Worm (Caenorhabditis elegans): ENCODE measurements around the gene T22B2.1.
A peak's percentile ranks its signal among the peaks of the same experiment; 100 is the strongest.

Gene T22B2.1

DNA sequence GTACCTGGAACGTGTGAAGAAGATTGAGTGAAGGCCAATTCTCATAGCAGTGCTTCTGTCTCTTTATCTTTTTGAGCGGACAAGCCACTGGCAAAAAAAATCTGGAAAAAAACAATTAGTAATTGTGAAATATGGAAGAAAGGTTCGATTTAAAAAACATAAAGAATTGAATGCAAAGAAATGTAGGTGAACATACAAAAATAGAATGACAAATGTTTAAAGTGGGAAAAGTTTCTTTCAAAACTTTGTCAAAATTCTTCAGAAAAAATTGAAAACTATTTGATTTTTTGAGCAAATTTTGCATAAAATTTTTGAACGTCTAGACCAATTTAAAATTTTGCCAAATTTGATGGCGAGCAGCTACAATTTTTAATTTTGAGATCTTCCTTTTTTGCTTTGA lies 17.3 kb downstream of the T22B2.1 start, which contains the start of gene ptp-4A2:
Gene ptp-4A2, minus strand, starts transcription at position 101 of the 400 bp plus-strand sequence.
- TF ChIP-seq pha-4 (tag; optimal IDR thresholded peaks at IDR 0.05) = no peak
- no peak for TF ChIP-seq ceh-30 (tag; optimal IDR thresholded peaks at IDR 0.05)
- TF ChIP-seq mec-3 (tag; optimal IDR thresholded peaks at IDR 0.05; ENCODE audit: borderline replicate concordance) = no peak
- no peak for TF ChIP-seq odd-2 (tag; optimal IDR thresholded peaks at IDR 0.05)

DNA sequence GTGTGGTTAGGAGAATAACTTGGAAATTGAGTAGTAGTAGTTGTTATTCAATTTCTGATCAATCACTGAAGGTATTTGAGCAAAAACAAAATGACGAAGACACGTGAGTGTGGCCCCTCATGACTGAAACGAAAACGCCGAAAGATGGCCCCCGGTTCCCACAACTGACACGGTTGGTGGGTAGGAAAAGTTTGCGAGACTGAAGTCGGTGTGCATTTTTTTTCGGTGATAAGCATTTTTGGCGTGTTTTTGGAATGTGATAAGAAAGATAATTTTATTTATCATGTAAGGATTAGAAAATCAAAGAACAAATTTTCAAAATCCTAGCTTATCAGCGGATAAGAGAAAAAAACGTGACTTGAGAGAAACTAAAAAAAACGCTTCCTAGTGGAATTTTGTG lies 18.2 kb downstream of the T22B2.1 start:
- TF ChIP-seq C38D4.7 (GFP tag; optimal IDR thresholded peaks at IDR 0.05) = no peak
- no peak for TF ChIP-seq ets-4 (tag; optimal IDR thresholded peaks at IDR 0.05)
- TF ChIP-seq sox-2 (GFP tag; IDR thresholded peaks at IDR 0.05) = no peak
- peak; percentile 35 for TF ChIP-seq elt-2 (tag; optimal IDR thresholded peaks at IDR 0.05)
- TF ChIP-seq ceh-9 (tag; optimal IDR thresholded peaks at IDR 0.05) = no peak

DNA sequence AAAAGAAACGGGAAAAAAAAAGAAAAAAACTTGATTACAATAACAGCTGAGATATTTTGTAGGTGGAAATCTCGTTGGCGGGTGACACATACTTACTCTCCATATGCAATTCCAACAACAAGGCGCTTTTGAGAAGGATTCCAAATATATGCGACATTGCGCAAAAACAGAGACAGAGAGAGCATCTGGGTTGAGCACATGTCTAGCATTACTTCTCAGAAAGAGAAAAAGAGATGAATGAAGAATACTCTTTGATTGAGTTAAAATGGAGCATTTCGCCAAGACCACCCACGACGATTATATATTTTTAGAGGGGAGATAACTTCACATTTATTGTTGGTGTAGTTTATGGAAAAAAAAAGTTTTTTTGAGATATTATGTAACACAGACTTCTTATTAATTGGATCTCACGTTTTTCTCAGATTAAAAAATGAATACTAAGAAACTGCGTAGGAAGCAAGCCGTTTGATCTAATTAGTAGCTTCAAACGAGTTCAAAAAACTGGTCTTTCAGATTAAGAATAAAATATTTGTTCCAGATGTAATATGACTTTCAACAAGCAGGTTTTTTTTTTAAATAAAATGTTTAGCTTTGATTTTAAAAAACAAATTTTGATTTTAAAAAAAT lies 19.2 kb downstream of the T22B2.1 start:
- TF ChIP-seq unc-42 (tag; optimal IDR thresholded peaks at IDR 0.05) (peak; percentile 38), fax-1 (tag; optimal IDR thresholded peaks at IDR 0.05) (no peak), unc-86 (tag; optimal IDR thresholded peaks at IDR 0.05) (no peak)

DNA sequence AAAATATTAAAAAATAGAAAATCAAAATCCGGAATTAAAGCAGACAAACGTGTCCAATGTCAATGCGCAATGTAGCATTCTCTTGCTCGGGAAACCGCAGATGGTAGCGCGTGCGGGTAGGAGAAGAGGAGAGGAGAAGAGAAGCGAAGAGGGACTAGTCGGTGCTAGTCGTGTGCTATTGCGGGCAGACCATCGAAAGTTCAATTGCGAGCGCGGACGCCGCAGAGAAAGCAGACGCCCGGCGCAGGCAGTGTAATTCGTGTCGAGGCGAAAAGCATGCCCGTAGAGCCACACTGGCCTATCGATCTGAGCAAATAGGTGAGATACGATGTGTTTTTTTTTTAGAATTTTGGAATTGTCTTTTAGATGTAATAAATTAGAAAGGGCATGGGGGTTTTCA lies 19.8 kb downstream of the T22B2.1 start:
- TF ChIP-seq madf-2 (tag; optimal IDR thresholded peaks at IDR 0.05) (no peak), pqm-1 (tag; optimal IDR thresholded peaks at IDR 0.05) (no peak), ceh-31 (tag; optimal IDR thresholded peaks at IDR 0.05) (peak; percentile 48), unc-86 (tag; optimal IDR thresholded peaks at IDR 0.05) (no peak), rnt-1 (tag; optimal IDR thresholded peaks at IDR 0.05) (peak; percentile 50), unc-3 (GFP tag; conservative IDR thresholded peaks at IDR 0.05) (no peak), unc-3 (tag; optimal IDR thresholded peaks at IDR 0.05) (no peak), T23F11.4 (GFP tag; optimal IDR thresholded peaks at IDR 0.05) (no peak), npax-4 (tag; optimal IDR thresholded peaks at IDR 0.05) (no peak), nfya-1 (tag; optimal IDR thresholded peaks at IDR 0.05) (peak; percentile 57), fkh-10 (GFP tag; optimal IDR thresholded peaks at IDR 0.05) (no peak), ceh-18 (tag; optimal IDR thresholded peaks at IDR 0.05) (peak; percentile 63), dmd-4 (tag; optimal IDR thresholded peaks at IDR 0.05; ENCODE audit: borderline replicate concordance) (no peak), ahr-1 (tag; optimal IDR thresholded peaks at IDR 0.05) (no peak), ztf-16 (tag; optimal IDR thresholded peaks at IDR 0.05) (no peak), lim-6 (tag; optimal IDR thresholded peaks at IDR 0.05) (no peak), C38D4.7 (GFP tag; optimal IDR thresholded peaks at IDR 0.05) (no peak), fax-1 (tag; optimal IDR thresholded peaks at IDR 0.05) (no peak), che-1 (tag; optimal IDR thresholded peaks at IDR 0.05) (no peak), ceh-9 (tag; optimal IDR thresholded peaks at IDR 0.05) (no peak), zip-5 (tag; optimal IDR thresholded peaks at IDR 0.05) (no peak), ceh-2 (tag; optimal IDR thresholded peaks at IDR 0.05) (peak; percentile 16), Y22D7AL.16 (tag; optimal IDR thresholded peaks at IDR 0.05) (no peak), nhr-232 (tag; optimal IDR thresholded peaks at IDR 0.05) (no peak), ttx-3 (tag; optimal IDR thresholded peaks at IDR 0.05) (no peak), ceh-22 (tag; optimal IDR thresholded peaks at IDR 0.05) (no peak), unc-55 (GFP tag; optimal IDR thresholded peaks at IDR 0.05) (peak; percentile 23), pat-9 (tag; optimal IDR thresholded peaks at IDR 0.05) (no peak), ama-1 (optimal IDR thresholded peaks at IDR 0.05) (no peak), syd-9 (tag; optimal IDR thresholded peaks at IDR 0.05) (no peak), ceh-30 (tag; optimal IDR thresholded peaks at IDR 0.05) (no peak), pros-1 (tag; optimal IDR thresholded peaks at IDR 0.05) (no peak), ceh-45 (GFP tag; IDR thresholded peaks at IDR 0.05) (no peak), tbx-7 (tag; optimal IDR thresholded peaks at IDR 0.05) (no peak), pha-2 (tag; optimal IDR thresholded peaks at IDR 0.05) (peak; percentile 49), eyg-1 (tag; optimal IDR thresholded peaks at IDR 0.05) (no peak), ceh-34 (tag; optimal IDR thresholded peaks at IDR 0.05) (peak; percentile 55), fkh-6 (tag; optimal IDR thresholded peaks at IDR 0.05) (no peak), C08G9.2 (tag; optimal IDR thresholded peaks at IDR 0.05) (no peak), hlh-6 (tag; optimal IDR thresholded peaks at IDR 0.05) (no peak), pha-4 (tag; optimal IDR thresholded peaks at IDR 0.05) (no peak)
